Worm (Caenorhabditis elegans) whole organism, L4/young adult: Measurements from ENCODE around the gene srh-21.

Source experiments
- dao-5 ChIP-seq: sonication (generic microtip); optimal IDR thresholded peaks from 2 replicates; lab custom pipeline; 2016; ENCODE audit warnings: missing genotype, missing genetic modification characterization, moderate library complexity, missing compliant biosample characterization
- him-1 ChIP-seq: sonication (generic microtip); optimal IDR thresholded peaks from 2 replicates; lab custom pipeline; 2016; ENCODE audit warnings: missing genotype, missing genetic modification reagents, missing genetic modification characterization, missing compliant biosample characterization

ce11 chrV:4881377-4881776 lies 45.1 kb upstream of the srh-21 start, which contains the start of gene str-32:
- TF ChIP-seq dao-5 (tag; lab: Kevin White, UChicago) = no peak
- TF ChIP-seq him-1 (tag; lab: Kevin White, UChicago) = no peak
